Fruit fly (Drosophila melanogaster) whole organism, wandering third instar larva: Measurements from ENCODE around the gene RPA3.

Experiments used
- CG9705 ChIP-seq: fragments of 200-800 bp; sonication (Bioruptor generic); optimal IDR thresholded peaks from 2 replicates; lab custom pipeline; 2018; ENCODE audit warnings: missing biosample characterization, mild to moderate bottlenecking, missing genetic modification characterization
- CrebA ChIP-seq: fragments of 200-800 bp; sonication (Bioruptor generic); optimal IDR thresholded peaks from 2 replicates; lab custom pipeline; 2016; ENCODE audit warnings: missing biosample characterization, mild to moderate bottlenecking, missing genetic modification characterization, borderline replicate concordance
- Dfd ChIP-seq: fragments of >200 bp; optimal IDR thresholded peaks from 2 replicates; lab custom pipeline; 2017; ENCODE audit warnings: missing biosample characterization, missing genetic modification characterization
- HLH106 ChIP-seq: fragments of 200-800 bp; optimal IDR thresholded peaks from 3 replicates; lab custom pipeline; 2019; ENCODE audit warnings: missing biosample characterization, mild to moderate bottlenecking, missing genetic modification characterization, moderate library complexity
- Hr83 ChIP-seq: fragments of 200-300 bp; sonication (Bioruptor generic); optimal IDR thresholded peaks from 2 replicates; lab custom pipeline; 2016; ENCODE audit warnings: missing biosample characterization, mild to moderate bottlenecking, missing genetic modification characterization, moderate library complexity; ENCODE audit not compliant: poor library complexity, severe bottlenecking
- Mio ChIP-seq: sonication (Bioruptor generic); optimal IDR thresholded peaks from 2 replicates; lab custom pipeline; 2016; ENCODE audit warnings: missing biosample characterization, missing genetic modification characterization
- Myc ChIP-seq: fragments of >200 bp; optimal IDR thresholded peaks from 2 replicates; lab custom pipeline; 2017
- OdsH ChIP-seq: fragments of 200-800 bp; sonication (Bioruptor generic); optimal IDR thresholded peaks from 2 replicates; lab custom pipeline; 2016; ENCODE audit warnings: missing biosample characterization, mild to moderate bottlenecking, missing genetic modification characterization
- Rel ChIP-seq, 2 experiments: fragments of 200-800 bp; sonication (Bioruptor generic) in 1 of 2; optimal IDR thresholded peaks; 2 replicates in 1 of 2; 3 replicates in 1 of 2; lab custom pipeline; 2016 to 2019; ENCODE audit warnings: mild to moderate bottlenecking in 2 of 2, missing biosample characterization in 2 of 2, missing genetic modification characterization in 2 of 2, moderate library complexity in 1 of 2
- Sp1 ChIP-seq: fragments of 200-800 bp; sonication (Bioruptor generic); optimal IDR thresholded peaks from 3 replicates; lab custom pipeline; 2019; ENCODE audit warnings: missing biosample characterization, mild to moderate bottlenecking, missing genetic modification characterization, moderate library complexity
- br ChIP-seq: fragments of 200-800 bp; sonication (Bioruptor generic); optimal IDR thresholded peaks from 2 replicates; lab custom pipeline; 2016; ENCODE audit warnings: missing biosample characterization, missing genetic modification characterization
- ey ChIP-seq: fragments of 200-800 bp; sonication (Bioruptor generic); optimal IDR thresholded peaks from 2 replicates; lab custom pipeline; 2016; ENCODE audit warnings: missing biosample characterization, missing genetic modification characterization
- foxo ChIP-seq, 2 experiments: fragments of 200-800 bp; sonication (Bioruptor generic); optimal IDR thresholded peaks; 2 replicates in 1 of 2; 3 replicates in 1 of 2; lab custom pipeline; 2016 to 2017; ENCODE audit warnings: missing biosample characterization in 2 of 2, missing genetic modification characterization in 2 of 2
- fru ChIP-seq: fragments of 200-800 bp; sonication (Bioruptor generic); optimal IDR thresholded peaks from 3 replicates; lab custom pipeline; 2016; ENCODE audit warnings: missing biosample characterization, mild to moderate bottlenecking, missing genetic modification characterization
- h ChIP-seq: fragments of 200-800 bp; sonication (Bioruptor generic); optimal IDR thresholded peaks from 3 replicates; lab custom pipeline; 2016; ENCODE audit warnings: missing biosample characterization, mild to moderate bottlenecking, missing genetic modification characterization
- psq ChIP-seq: fragments of 200-800 bp; sonication (Bioruptor generic); optimal IDR thresholded peaks from 3 replicates; lab custom pipeline; 2017; ENCODE audit warnings: missing biosample characterization, mild to moderate bottlenecking, missing genetic modification characterization, moderate library complexity
- rgr ChIP-seq: fragments of 200-800 bp; sonication (Bioruptor generic); optimal IDR thresholded peaks from 3 replicates; lab custom pipeline; 2016; ENCODE audit warnings: missing biosample characterization, mild to moderate bottlenecking, missing genetic modification characterization
- sage ChIP-seq: fragments of 200-800 bp; sonication (Bioruptor generic); optimal IDR thresholded peaks from 2 replicates; lab custom pipeline; 2016; ENCODE audit warnings: missing biosample characterization, mild to moderate bottlenecking, missing genetic modification characterization
- sv ChIP-seq: fragments of 200-800 bp; sonication (Bioruptor generic); optimal IDR thresholded peaks from 3 replicates; lab custom pipeline; 2016; ENCODE audit warnings: missing biosample characterization, missing genetic modification characterization
- tai ChIP-seq: sonication (Bioruptor generic); optimal IDR thresholded peaks from 2 replicates; lab custom pipeline; 2016; ENCODE audit warnings: missing biosample characterization, missing genetic modification characterization
- woc ChIP-seq: sonication (Bioruptor generic); optimal IDR thresholded peaks from 2 replicates; lab custom pipeline; 2016; ENCODE audit warnings: missing biosample characterization, mild to moderate bottlenecking, missing genetic modification characterization

The RPA3 gene

dm6 chrX:11569956-11570695 lies 45.5 kb downstream of the RPA3 start, which contains the start of the genes Polr2A and CG11699:
Polr2A (minus strand) TSS chrX:11570326.
CG11699 (plus strand) TSS chrX:11570621.
- TF ChIP-seq tai (GFP tag; lab: Kevin White, UChicago), result no peak
- no peak for TF ChIP-seq Rel (GFP tag; optimal IDR thresholded peaks at IDR 0.05; lab: Kevin White, UChicago)
- peak; percentile 47 for TF ChIP-seq Rel (tag; optimal IDR thresholded peaks at IDR 0.05; lab: Kevin White, UChicago)
- no peak for TF ChIP-seq br (GFP tag; lab: Kevin White, UChicago)
- no peak for TF ChIP-seq ey
- TF ChIP-seq Sp1 (GFP tag; lab: Kevin White, UChicago), result peak; percentile 75
- TF ChIP-seq Mio (GFP tag; lab: Kevin White, UChicago), result no peak
- TF ChIP-seq woc (GFP tag; lab: Kevin White, UChicago), result peak; percentile 65
- peak; percentile 45 for TF ChIP-seq OdsH (GFP tag; lab: Kevin White, UChicago)
- TF ChIP-seq CrebA (GFP tag; lab: Kevin White, UChicago), result no peak
- no peak for TF ChIP-seq sage (GFP tag; lab: Kevin White, UChicago)
- peak in 1 of 2 experiments; percentile 87 for TF ChIP-seq foxo (GFP tag; optimal IDR thresholded peaks at IDR 0.05; lab: Kevin White, UChicago)
- TF ChIP-seq Dfd (GFP tag; lab: Kevin White, UChicago), result no peak
- TF ChIP-seq HLH106 (tag; lab: Kevin White, UChicago), result peak; percentile 74
- peak; percentile 14 for TF ChIP-seq Hr83
- TF ChIP-seq Myc, result peak; percentile 97
- peak; percentile 64 for TF ChIP-seq rgr (GFP tag; lab: Kevin White, UChicago)
- TF ChIP-seq h, result peak; percentile 51
- no peak for TF ChIP-seq sv (GFP tag; lab: Kevin White, UChicago)
- peak; percentile 34 for TF ChIP-seq CG9705 (GFP tag; lab: Kevin White, UChicago)
- TF ChIP-seq fru, result peak; percentile 50
- TF ChIP-seq psq (GFP tag; lab: Kevin White, UChicago), result peak; percentile 40
